Fruit fly (Drosophila melanogaster): ENCODE data around the gene Ir7b.

Ir7b gene

dm6 chrX:7888386-7889024 is 21.7 kb upstream of the Ir7b start, which contains the start of gene Acat1:
Gene Acat1, minus strand, starts transcription at chrX:7888785.
- TF ChIP-seq Myc (optimal IDR thresholded peaks at IDR 0.05) (no peak), ttk (optimal IDR thresholded peaks at IDR 0.05) (no peak), h (optimal IDR thresholded peaks at IDR 0.05) (no peak), Sin3A (optimal IDR thresholded peaks at IDR 0.05) (no peak), psq (optimal IDR thresholded peaks at IDR 0.05) (no peak), insv (optimal IDR thresholded peaks at IDR 0.05) (no peak)

DNA sequence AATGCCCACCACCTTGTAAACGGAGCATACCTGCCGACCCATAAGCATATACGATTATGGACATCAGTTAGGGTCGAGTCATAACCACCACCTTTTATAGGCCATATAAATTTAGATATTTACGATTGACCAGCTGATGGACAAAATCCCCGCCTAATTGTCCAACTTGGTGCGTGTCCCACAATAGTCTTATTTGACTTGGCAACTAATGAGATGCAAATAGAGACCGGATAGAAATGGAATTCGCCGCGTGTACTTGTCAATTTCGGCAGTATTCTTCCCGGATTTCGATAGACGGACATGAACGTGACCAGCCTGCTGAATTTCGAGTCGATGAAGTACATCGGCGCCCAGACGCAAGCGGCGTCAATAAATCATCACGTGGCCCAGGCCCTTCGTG is 17.6 kb upstream of the Ir7b start, which contains the start of gene Ir7g:
Gene Ir7g (plus strand): TSS at position 301 of the 400 bp plus-strand sequence.
- no peak for TF ChIP-seq ttk (optimal IDR thresholded peaks at IDR 0.05)
- no peak for TF ChIP-seq Myc (optimal IDR thresholded peaks at IDR 0.05)
- TF ChIP-seq psq (optimal IDR thresholded peaks at IDR 0.05), result no peak
- TF ChIP-seq Sin3A (optimal IDR thresholded peaks at IDR 0.05), result no peak
- no peak for TF ChIP-seq h (optimal IDR thresholded peaks at IDR 0.05)
- TF ChIP-seq insv (optimal IDR thresholded peaks at IDR 0.05), result no peak

dm6 chrX:7883926-7884325 is 17.2 kb upstream of the Ir7b start, which contains the start of gene Ir7f:
Gene Ir7f, minus strand, starts transcription at chrX:7884026.
- TF ChIP-seq psq (optimal IDR thresholded peaks at IDR 0.05) (no peak), Sin3A (optimal IDR thresholded peaks at IDR 0.05) (no peak), insv (optimal IDR thresholded peaks at IDR 0.05) (no peak), h (optimal IDR thresholded peaks at IDR 0.05) (no peak), Myc (optimal IDR thresholded peaks at IDR 0.05) (no peak), ttk (optimal IDR thresholded peaks at IDR 0.05) (no peak)

dm6 chrX:7881579-7881978 is 14.8 kb upstream of the Ir7b start, which contains the start of gene Ir7e:
Gene Ir7e, minus strand, starts transcription at chrX:7881679.
- TF ChIP-seq Sin3A (optimal IDR thresholded peaks at IDR 0.05), result no peak
- no peak for TF ChIP-seq h (optimal IDR thresholded peaks at IDR 0.05)
- no peak for TF ChIP-seq insv (optimal IDR thresholded peaks at IDR 0.05)

DNA sequence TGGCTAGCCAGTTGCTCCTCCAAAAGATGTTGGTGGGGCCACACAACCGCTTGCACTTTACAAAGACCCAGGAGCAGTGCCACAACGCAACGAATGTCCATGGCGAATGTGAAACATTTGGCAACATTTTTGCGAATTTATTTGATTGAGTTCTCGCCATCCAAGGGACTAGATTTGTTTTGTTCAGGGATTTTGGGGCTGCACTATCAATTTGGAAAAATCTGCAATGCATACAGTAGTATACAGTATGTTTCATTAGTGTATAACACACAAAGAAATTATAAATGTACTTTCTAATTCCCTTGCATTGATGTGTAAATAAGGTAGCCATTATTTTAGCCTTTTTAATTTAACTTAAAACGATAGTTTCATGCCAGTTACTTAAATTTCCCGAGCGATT is 12.0 kb upstream of the Ir7b start, which contains the start of gene Ir7d:
Gene Ir7d (minus strand): TSS at position 101 of the 400 bp plus-strand sequence.
- TF ChIP-seq psq (optimal IDR thresholded peaks at IDR 0.05), result no peak
- TF ChIP-seq h (optimal IDR thresholded peaks at IDR 0.05), result no peak

DNA sequence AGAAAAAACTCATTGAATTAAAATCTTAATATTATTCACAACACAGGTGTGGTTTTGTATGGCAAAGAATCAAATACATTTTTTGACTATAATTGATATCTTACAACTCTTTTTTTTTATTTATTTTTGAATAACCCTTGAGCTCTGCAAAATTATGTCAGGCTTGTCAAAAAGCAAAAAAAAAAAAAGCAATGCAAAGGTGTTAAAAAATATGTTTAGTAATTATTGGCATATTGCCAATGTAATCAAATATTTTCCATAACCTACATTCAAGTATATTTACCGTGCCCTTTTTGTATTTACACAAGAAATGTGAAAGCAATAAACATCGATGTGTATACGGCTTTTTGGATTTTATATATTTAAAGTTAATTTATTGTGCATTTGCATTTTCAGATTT is 7.3 kb upstream of the Ir7b start, which contains the start of gene Ir7c:
Gene Ir7c (plus strand): TSS at position 301 of the 400 bp plus-strand sequence.
- TF ChIP-seq ttk (optimal IDR thresholded peaks at IDR 0.05), result no peak
- TF ChIP-seq psq (optimal IDR thresholded peaks at IDR 0.05), result no peak
- no peak for TF ChIP-seq insv (optimal IDR thresholded peaks at IDR 0.05)
- TF ChIP-seq Sin3A (optimal IDR thresholded peaks at IDR 0.05), result no peak
- no peak for TF ChIP-seq Myc (optimal IDR thresholded peaks at IDR 0.05)
- no peak for TF ChIP-seq h (optimal IDR thresholded peaks at IDR 0.05)

dm6 chrX:7873172-7873930 is 6.6 kb upstream of the Ir7b start, which contains the start of gene dec:
Gene dec, minus strand, starts transcription at chrX:7873222.
- TF ChIP-seq Sin3A (optimal IDR thresholded peaks at IDR 0.05) (no peak), insv (optimal IDR thresholded peaks at IDR 0.05) (no peak), Myc (optimal IDR thresholded peaks at IDR 0.05) (no peak), ttk (optimal IDR thresholded peaks at IDR 0.05) (no peak), psq (optimal IDR thresholded peaks at IDR 0.05) (no peak), h (optimal IDR thresholded peaks at IDR 0.05) (no peak)

dm6 chrX:7857873-7858272 is 8.9 kb downstream of the Ir7b start, which contains the start of gene CG1409:
Gene CG1409, plus strand, starts transcription at chrX:7858173.
- TF ChIP-seq Myc (optimal IDR thresholded peaks at IDR 0.05) (no peak), h (optimal IDR thresholded peaks at IDR 0.05) (no peak), insv (optimal IDR thresholded peaks at IDR 0.05) (no peak), ttk (optimal IDR thresholded peaks at IDR 0.05) (no peak), psq (optimal IDR thresholded peaks at IDR 0.05) (no peak), Sin3A (optimal IDR thresholded peaks at IDR 0.05) (no peak)

DNA sequence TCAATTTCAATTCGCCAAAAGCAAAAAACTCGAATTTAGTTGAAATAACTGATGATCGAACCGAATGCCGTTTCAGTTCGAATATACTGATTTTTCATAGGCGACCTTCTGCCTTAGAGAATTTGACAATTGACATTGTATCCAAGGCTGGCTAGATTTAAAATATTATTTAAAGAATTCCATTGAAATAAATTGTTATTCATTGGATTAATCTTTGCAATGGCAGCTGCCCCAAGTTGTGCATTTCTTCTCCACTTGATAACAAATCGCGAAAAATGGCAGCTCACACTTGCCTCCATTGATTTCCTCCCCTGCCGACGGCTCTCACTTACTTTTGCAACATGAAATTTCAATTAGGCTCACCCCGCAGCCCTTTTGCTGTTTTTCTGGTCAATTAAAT is 12.6 kb downstream of the Ir7b start, which contains the start of gene CG10920:
Gene CG10920 (minus strand): TSS at position 101 of the 400 bp plus-strand sequence.
- TF ChIP-seq h (optimal IDR thresholded peaks at IDR 0.05), result no peak
- no peak for TF ChIP-seq insv (optimal IDR thresholded peaks at IDR 0.05)
- TF ChIP-seq psq (optimal IDR thresholded peaks at IDR 0.05), result no peak
- TF ChIP-seq ttk (optimal IDR thresholded peaks at IDR 0.05), result no peak
- no peak for TF ChIP-seq Sin3A (optimal IDR thresholded peaks at IDR 0.05)
- no peak for TF ChIP-seq Myc (optimal IDR thresholded peaks at IDR 0.05)

dm6 chrX:7825897-7826296 is 40.9 kb downstream of the Ir7b start, which contains the start of gene CARPA:
Gene CARPA, plus strand, starts transcription at chrX:7826197.
- TF ChIP-seq insv (optimal IDR thresholded peaks at IDR 0.05) (no peak), ttk (optimal IDR thresholded peaks at IDR 0.05) (no peak), psq (optimal IDR thresholded peaks at IDR 0.05) (no peak), Myc (optimal IDR thresholded peaks at IDR 0.05) (no peak), Sin3A (optimal IDR thresholded peaks at IDR 0.05) (no peak)

dm6 chrX:7825310-7825709 is 41.5 kb downstream of the Ir7b start:
- no peak for TF ChIP-seq Myc (optimal IDR thresholded peaks at IDR 0.05)
- TF ChIP-seq ttk (optimal IDR thresholded peaks at IDR 0.05), result no peak
- no peak for TF ChIP-seq insv (optimal IDR thresholded peaks at IDR 0.05)
- no peak for TF ChIP-seq h (optimal IDR thresholded peaks at IDR 0.05)
- TF ChIP-seq Sin3A (optimal IDR thresholded peaks at IDR 0.05), result no peak
- no peak for TF ChIP-seq psq (optimal IDR thresholded peaks at IDR 0.05)

DNA sequence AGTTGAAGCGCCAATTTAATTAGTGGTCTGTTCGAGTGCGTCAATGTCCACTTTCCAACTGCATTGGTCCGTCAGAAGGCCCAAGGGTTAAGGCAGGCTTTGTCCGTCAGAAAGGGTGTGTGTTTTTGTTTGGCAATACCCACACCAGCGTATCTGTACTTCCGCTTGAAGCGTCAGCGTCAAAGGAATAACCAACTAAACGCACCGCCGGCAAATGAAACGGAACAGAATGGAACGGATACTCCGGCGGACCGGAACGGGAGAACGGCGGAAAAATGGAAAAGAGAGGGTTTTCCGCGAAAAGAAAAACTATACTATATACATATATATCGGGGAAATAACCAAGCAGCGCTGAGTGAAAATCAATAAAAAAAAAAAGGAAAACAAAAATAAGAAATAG is 43.9 kb downstream of the Ir7b start:
- no peak for TF ChIP-seq Sin3A (optimal IDR thresholded peaks at IDR 0.05)
- no peak for TF ChIP-seq h (optimal IDR thresholded peaks at IDR 0.05)

Data from Kc167 (cell line).